Fruit fly (Drosophila melanogaster): ENCODE results near the gene CG31140.

Gene CG31140

dm6 chr3R:23921701-23922501 lies 41.1 kb upstream of the CG31140 start (continued):
- TF ChIP-seq zen (tag; optimal IDR thresholded peaks at IDR 0.05), result no peak
- no peak for TF ChIP-seq CG10431 (GFP tag; optimal IDR thresholded peaks at IDR 0.05)
- TF ChIP-seq CG6765 (GFP tag; optimal IDR thresholded peaks at IDR 0.05), result no peak
- peak; percentile 5 for TF ChIP-seq CG2120 (GFP tag; optimal IDR thresholded peaks at IDR 0.05)
- peak; percentile 8 for TF ChIP-seq pfk (GFP tag; optimal IDR thresholded peaks at IDR 0.05)
- TF ChIP-seq CG14965 (GFP tag; optimal IDR thresholded peaks at IDR 0.05; ENCODE audit: borderline replicate concordance), result no peak
- TF ChIP-seq ind (GFP tag; optimal IDR thresholded peaks at IDR 0.05), result peak; percentile 46
- 0 out of 2 replicates have a peak, but pooled peaks have one; percentile 22 for TF ChIP-seq peb (GFP tag; IDR thresholded peaks at IDR 0.05)
- no peak for TF ChIP-seq ssp (GFP tag; IDR thresholded peaks at IDR 0.05)
- TF ChIP-seq trh (GFP tag; optimal IDR thresholded peaks at IDR 0.05), result no peak
- no peak for TF ChIP-seq Opbp (GFP tag; IDR thresholded peaks at IDR 0.05; ENCODE audit: partially characterized antibody)
- TF ChIP-seq unc-4 (GFP tag; IDR thresholded peaks at IDR 0.05; ENCODE audit: partially characterized antibody), result no peak
- TF ChIP-seq Abd-B (GFP tag; optimal IDR thresholded peaks at IDR 0.05), result no peak

dm6 chr3R:23922502-23923350 lies 40.3 kb upstream of the CG31140 start, which contains the start of the genes sba and CG31141:
TSS of gene sba (minus strand) at chr3R:23922973.
TSS of gene CG31141 (plus strand) at chr3R:23923300.
- no peak for TF ChIP-seq Stat92E (GFP tag; optimal IDR thresholded peaks at IDR 0.05)
- TF ChIP-seq ems (GFP tag; optimal IDR thresholded peaks at IDR 0.05), result peak; percentile 6
- no peak for TF ChIP-seq ATbp (GFP tag; optimal IDR thresholded peaks at IDR 0.05)
- no peak for TF ChIP-seq Side (GFP tag; optimal IDR thresholded peaks at IDR 0.05)
- no peak for TF ChIP-seq CG43689 (GFP tag; IDR thresholded peaks at IDR 0.05)
- no peak for TF ChIP-seq CG10543 (GFP tag; optimal IDR thresholded peaks at IDR 0.05)
- TF ChIP-seq pita (GFP tag; optimal IDR thresholded peaks at IDR 0.05), result no peak
- peak; percentile 19 for TF ChIP-seq CG7987 (GFP tag; optimal IDR thresholded peaks at IDR 0.05)
- TF ChIP-seq sens-2 (GFP tag; IDR thresholded peaks at IDR 0.05), result no peak
- no peak for TF ChIP-seq CG7372 (GFP tag; IDR thresholded peaks at IDR 0.05)
- peak; percentile 45 for TF ChIP-seq vvl (GFP tag; IDR thresholded peaks at IDR 0.05)
- no peak for TF ChIP-seq Hr78 (GFP tag; optimal IDR thresholded peaks at IDR 0.05)
- no peak for TF ChIP-seq eyg (GFP tag; optimal IDR thresholded peaks at IDR 0.05)
- TF ChIP-seq Gug (GFP tag; IDR thresholded peaks at IDR 0.05), result no peak
- TF ChIP-seq psq (GFP tag; optimal IDR thresholded peaks at IDR 0.05), result no peak
- TF ChIP-seq mld (GFP tag; IDR thresholded peaks at IDR 0.05; ENCODE audit: partially characterized antibody), result peak; percentile 72; the same call in 2 of the 3 replicates
- TF ChIP-seq CG5180 (GFP tag; optimal IDR thresholded peaks at IDR 0.05), result no peak
- no peak for TF ChIP-seq bab2 (GFP tag; optimal IDR thresholded peaks at IDR 0.05)
- no peak for TF ChIP-seq CG3726 (GFP tag; IDR thresholded peaks at IDR 0.05)
- peak; percentile 4 for TF ChIP-seq Spps (tag; optimal IDR thresholded peaks at IDR 0.05)
- no peak for TF ChIP-seq CG17612 (GFP tag; IDR thresholded peaks at IDR 0.05)
- TF ChIP-seq CG12942 (GFP tag; optimal IDR thresholded peaks at IDR 0.05), result no peak
- peak; percentile 31 for TF ChIP-seq her (GFP tag; optimal IDR thresholded peaks at IDR 0.05)
- no peak for TF ChIP-seq CG5953 (GFP tag; IDR thresholded peaks at IDR 0.05)
- TF ChIP-seq gcm2 (GFP tag; optimal IDR thresholded peaks at IDR 0.05), result no peak
- TF ChIP-seq PHDP (tag; optimal IDR thresholded peaks at IDR 0.05), result peak; percentile 27
- TF ChIP-seq Aef1 (GFP tag; IDR thresholded peaks at IDR 0.05), result peak; percentile 69
- TF ChIP-seq CG11398 (GFP tag; optimal IDR thresholded peaks at IDR 0.05), result no peak
- TF ChIP-seq slp2 (GFP tag; optimal IDR thresholded peaks at IDR 0.05), result no peak
- peak; percentile 96 for TF ChIP-seq Bgb (GFP tag; IDR thresholded peaks at IDR 0.05; ENCODE audit: partially characterized antibody)
- no peak for TF ChIP-seq CG14014 (GFP tag; IDR thresholded peaks at IDR 0.05)
- no peak for TF ChIP-seq ERR (GFP tag; optimal IDR thresholded peaks at IDR 0.05)
- peak; percentile 86 for TF ChIP-seq unc-4 (GFP tag; IDR thresholded peaks at IDR 0.05; ENCODE audit: partially characterized antibody)
- TF ChIP-seq Blimp-1 (GFP tag; optimal IDR thresholded peaks at IDR 0.05), result peak; percentile 38

All from whole organism, embryonic.